Worm (Caenorhabditis elegans) whole organism, early embryonic: ENCODE results near the gene ify-1.

ENCODE experiments used
- B0310.2 ChIP-seq: sonication (generic microtip); optimal IDR thresholded peaks from 2 replicates; lab custom pipeline; 2016; ENCODE audit warnings: mild to moderate bottlenecking, missing genetic modification characterization, missing compliant biosample characterization
- F13C5.2 ChIP-seq: sonication (generic microtip); optimal IDR thresholded peaks from 2 replicates; lab custom pipeline; 2017; ENCODE audit warnings: mild to moderate bottlenecking, missing genetic modification characterization, inconsistent platforms, missing compliant biosample characterization
- aly-1 ChIP-seq: sonication (generic microtip); optimal IDR thresholded peaks from 2 replicates; lab custom pipeline; 2016; ENCODE audit warnings: missing genetic modification characterization, missing compliant biosample characterization
- ama-1 ChIP-seq: fragments of 150-350 bp; optimal IDR thresholded peaks from 2 replicates; lab custom pipeline; 2014
- ceh-13 ChIP-seq: fragments of 200-800 bp; sonication (Bioruptor generic); optimal IDR thresholded peaks from 2 replicates; lab custom pipeline; 2018; ENCODE audit warnings: mild to moderate bottlenecking, missing genetic modification characterization, missing compliant biosample characterization
- ceh-36 ChIP-seq: sonication (generic microtip); optimal IDR thresholded peaks from 2 replicates; lab custom pipeline; 2016; ENCODE audit warnings: missing genetic modification characterization, inconsistent platforms, missing compliant biosample characterization
- ets-7 ChIP-seq: sonication (generic microtip); optimal IDR thresholded peaks from 2 replicates; lab custom pipeline; 2016; ENCODE audit warnings: missing genotype, missing genetic modification characterization, missing compliant biosample characterization
- flt-1 ChIP-seq: fragments of 200-800 bp; sonication (Bioruptor generic); IDR thresholded peaks from 2 replicates; pipeline ENCODE4 v1.3.6; 2022; ENCODE audit warnings: missing genetic modification characterization, missing compliant biosample characterization
- hmbx-1 ChIP-seq: sonication (generic microtip); optimal IDR thresholded peaks from 2 replicates; lab custom pipeline; 2016; ENCODE audit warnings: mild to moderate bottlenecking, missing genetic modification characterization, missing compliant biosample characterization
- hmg-4 ChIP-seq: fragments of 200-800 bp; sonication (Bioruptor generic); optimal IDR thresholded peaks from 2 replicates; lab custom pipeline; 2018; ENCODE audit warnings: mild to moderate bottlenecking, missing genetic modification characterization, missing compliant biosample characterization
- hnd-1 ChIP-seq: sonication (generic microtip); optimal IDR thresholded peaks from 2 replicates; lab custom pipeline; 2016; ENCODE audit warnings: missing genetic modification characterization, missing compliant biosample characterization
- pes-1 ChIP-seq: fragments of 200-800 bp; sonication (Bioruptor generic); IDR thresholded peaks from 2 replicates; pipeline ENCODE4 v1.3.6; 2022; ENCODE audit warnings: missing genetic modification reagents, missing genetic modification characterization, missing compliant biosample characterization
- scrt-1 ChIP-seq: fragments of 200-800 bp; sonication (Bioruptor generic); IDR thresholded peaks from 2 replicates; pipeline ENCODE4 v1.3.6; 2022; ENCODE audit warnings: missing genetic modification characterization, missing compliant biosample characterization
- sea-1 ChIP-seq: fragments of 200-800 bp; sonication (Bioruptor generic); conservative IDR thresholded peaks from 2 replicates; pipeline ENCODE4 v1.3.6; 2022; ENCODE audit warnings: missing genetic modification characterization, missing compliant biosample characterization
- tbx-11 ChIP-seq: fragments of 200-800 bp; sonication (Bioruptor generic); IDR thresholded peaks from 2 replicates; pipeline ENCODE4 v1.3.6; 2022; ENCODE audit warnings: missing genetic modification characterization, missing compliant biosample characterization
- tbx-37 ChIP-seq: fragments of 200-800 bp; sonication (Bioruptor generic); conservative IDR thresholded peaks from 2 replicates; pipeline ENCODE4 v1.3.6; 2022; ENCODE audit warnings: missing genetic modification reagents, missing genetic modification characterization, missing compliant biosample characterization
- tra-4 ChIP-seq: sonication (generic microtip); optimal IDR thresholded peaks from 2 replicates; lab custom pipeline; 2017; ENCODE audit warnings: missing genetic modification characterization, missing compliant biosample characterization

ify-1 gene

DNA sequence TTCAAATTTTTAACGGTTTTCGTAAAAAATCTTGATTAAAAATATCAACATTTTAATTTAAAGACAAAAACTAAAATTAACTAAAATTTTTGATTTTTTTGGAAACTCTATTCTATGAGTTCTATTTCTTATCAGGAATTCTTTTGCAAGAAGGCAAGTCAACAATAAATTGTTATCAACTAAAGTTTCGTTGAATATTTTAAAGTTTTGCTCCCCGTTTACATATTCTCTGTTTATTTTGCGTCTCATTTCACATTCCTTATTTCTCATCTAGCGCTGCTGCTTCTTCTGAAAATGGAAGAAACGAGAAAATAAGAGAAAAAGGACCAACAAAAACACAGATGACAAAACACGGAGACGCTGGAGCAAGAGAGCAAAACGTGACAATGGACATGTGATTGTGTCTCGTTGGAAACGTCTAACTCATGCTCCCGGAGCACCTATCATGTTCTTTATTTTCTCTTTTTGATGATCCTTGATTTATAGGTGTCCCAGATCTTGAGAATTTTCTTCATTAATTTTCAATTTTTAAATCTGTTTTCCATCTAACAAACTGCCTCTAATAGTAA lies 34.4 kb downstream of the ify-1 start:
- TF ChIP-seq pes-1 (no peak), flt-1 (GFP tag; lab: Robert Waterston, UW) (no peak), ama-1 (lab: Kevin White, UChicago) (no peak), tbx-11 (no peak), sea-1 (GFP tag; lab: Robert Waterston, UW) (no peak), hmg-4 (GFP tag; lab: Kevin White, UChicago) (no peak), aly-1 (tag; lab: Kevin White, UChicago) (no peak), hmbx-1 (tag; lab: Kevin White, UChicago) (no peak), hnd-1 (tag; lab: Kevin White, UChicago) (no peak), B0310.2 (no peak), tra-4 (no peak), ets-7 (no peak), ceh-13 (GFP tag; lab: Kevin White, UChicago) (no peak), ceh-36 (no peak), F13C5.2 (tag; lab: Kevin White, UChicago) (no peak), tbx-37 (GFP tag; lab: Robert Waterston, UW) (no peak), scrt-1 (GFP tag; lab: Robert Waterston, UW) (no peak)

DNA sequence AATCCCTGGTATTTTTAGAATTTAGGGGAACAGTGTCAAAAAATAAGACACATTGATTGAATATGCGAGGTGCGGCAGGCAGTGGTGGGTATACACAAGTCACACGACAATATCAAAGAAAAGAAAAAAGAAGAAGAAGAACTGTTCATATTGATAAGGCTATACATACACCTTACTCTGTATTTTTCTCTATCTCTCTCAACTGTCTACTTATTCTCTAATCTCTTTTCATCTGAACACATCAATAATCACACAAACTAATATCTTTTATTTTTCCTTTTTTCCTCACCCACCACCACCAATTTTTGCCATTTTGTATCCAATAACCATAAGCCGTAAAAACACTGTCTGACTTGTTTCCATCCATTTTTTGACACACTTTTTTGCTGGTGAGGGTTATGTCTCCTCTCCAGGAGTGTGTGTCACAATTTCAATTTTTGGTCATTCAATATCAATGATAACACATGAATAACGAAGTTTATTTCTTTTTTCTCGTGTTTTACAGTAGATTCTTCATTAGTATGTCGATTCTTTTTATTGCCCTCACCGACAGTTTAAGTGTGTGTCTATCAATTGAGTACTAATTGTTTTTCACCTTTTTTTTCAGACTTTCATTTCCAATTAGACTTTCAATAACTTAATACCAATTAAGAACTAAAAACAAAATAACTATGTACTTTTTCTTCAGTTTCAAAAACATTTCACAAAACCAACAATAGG lies 35.4 kb downstream of the ify-1 start:
- no peak for TF ChIP-seq tbx-37 (GFP tag; lab: Robert Waterston, UW)
- no peak for TF ChIP-seq ceh-13 (GFP tag; lab: Kevin White, UChicago)
- TF ChIP-seq B0310.2: no peak
- TF ChIP-seq hmg-4 (GFP tag; lab: Kevin White, UChicago): no peak
- no peak for TF ChIP-seq tbx-11
- no peak for TF ChIP-seq ceh-36

DNA sequence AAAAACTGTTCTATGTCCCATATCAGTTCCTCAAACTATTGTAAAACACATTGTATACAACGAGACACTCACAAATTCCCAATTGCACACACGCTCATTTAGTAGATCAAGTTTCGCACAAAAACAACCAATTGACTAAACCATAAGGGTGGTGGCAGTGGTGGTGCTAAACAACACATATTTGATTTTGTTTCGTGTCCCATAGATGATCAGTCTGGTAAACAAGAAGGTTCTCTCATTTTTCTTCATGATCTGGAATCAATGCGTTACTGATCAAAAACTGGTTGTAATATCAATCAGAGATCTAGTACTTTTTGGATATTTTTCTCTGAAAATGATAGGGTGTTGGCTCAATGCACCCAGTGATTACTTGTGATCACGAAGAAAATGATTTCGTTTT lies 36.4 kb downstream of the ify-1 start:
- TF ChIP-seq hmg-4 (GFP tag; lab: Kevin White, UChicago): no peak
- TF ChIP-seq scrt-1 (GFP tag; lab: Robert Waterston, UW): no peak
- no peak for TF ChIP-seq ceh-13 (GFP tag; lab: Kevin White, UChicago)
- TF ChIP-seq sea-1 (GFP tag; lab: Robert Waterston, UW): no peak
- no peak for TF ChIP-seq ceh-36
- TF ChIP-seq hnd-1 (tag; lab: Kevin White, UChicago): no peak

DNA sequence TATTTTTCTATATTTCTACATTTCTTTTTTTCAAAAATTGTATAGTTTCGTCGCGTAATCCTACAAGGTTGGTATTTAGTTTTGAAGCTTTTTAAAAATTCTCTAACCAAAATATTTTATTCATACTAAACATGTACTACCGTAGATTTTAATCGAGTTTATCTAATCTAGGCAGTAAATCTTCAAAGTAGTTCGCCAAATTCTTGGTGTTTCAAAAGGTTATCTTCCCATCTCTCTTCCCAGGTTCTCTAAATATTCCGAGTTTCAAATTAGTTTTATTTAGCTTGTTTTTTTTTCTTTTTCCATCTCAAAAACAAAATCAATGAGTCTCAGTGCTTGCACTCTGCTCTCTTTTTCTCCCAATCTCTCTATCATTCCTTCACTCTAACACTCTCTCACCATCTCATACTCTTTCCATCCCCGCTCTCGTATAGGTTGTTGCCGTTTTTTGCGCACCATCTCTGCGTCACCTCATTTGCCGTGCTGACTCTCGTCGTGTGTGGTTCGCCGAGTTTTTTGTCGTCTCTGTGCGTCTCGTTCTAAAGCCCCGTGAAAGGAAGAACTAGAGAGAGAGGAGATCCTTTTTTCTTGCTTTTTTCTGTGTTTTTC lies 37.9 kb downstream of the ify-1 start:
- TF ChIP-seq hmg-4 (GFP tag; lab: Kevin White, UChicago): peak; percentile 46
- TF ChIP-seq tbx-37 (GFP tag; lab: Robert Waterston, UW): no peak
- TF ChIP-seq aly-1 (tag; lab: Kevin White, UChicago): peak; percentile 42

DNA sequence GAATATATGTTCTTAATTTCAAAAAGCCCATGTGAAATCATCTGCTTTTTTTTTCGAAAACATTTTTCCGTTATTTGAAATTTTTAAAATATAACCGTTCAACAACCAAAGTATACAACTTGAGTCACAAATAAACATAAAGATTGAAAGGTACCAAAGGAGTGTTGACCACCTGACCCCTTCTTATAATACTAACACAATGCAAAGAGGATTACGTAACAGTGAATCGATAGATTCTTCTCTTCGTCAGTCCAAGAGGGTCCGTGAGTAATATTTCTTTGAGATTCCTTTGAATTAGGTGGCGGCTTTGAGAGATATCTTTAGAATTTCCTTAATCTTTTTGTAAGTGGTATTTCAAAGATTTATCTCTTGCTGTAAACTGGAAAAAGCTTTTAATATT lies 38.8 kb downstream of the ify-1 start:
- no peak for TF ChIP-seq hnd-1 (tag; lab: Kevin White, UChicago)
- TF ChIP-seq ceh-36: no peak
- no peak for TF ChIP-seq hmbx-1 (tag; lab: Kevin White, UChicago)
- no peak for TF ChIP-seq tbx-37 (GFP tag; lab: Robert Waterston, UW)
- no peak for TF ChIP-seq tbx-11
- TF ChIP-seq ama-1 (lab: Kevin White, UChicago): no peak
- TF ChIP-seq sea-1 (GFP tag; lab: Robert Waterston, UW): no peak
- TF ChIP-seq hmg-4 (GFP tag; lab: Kevin White, UChicago): no peak
- no peak for TF ChIP-seq B0310.2

DNA sequence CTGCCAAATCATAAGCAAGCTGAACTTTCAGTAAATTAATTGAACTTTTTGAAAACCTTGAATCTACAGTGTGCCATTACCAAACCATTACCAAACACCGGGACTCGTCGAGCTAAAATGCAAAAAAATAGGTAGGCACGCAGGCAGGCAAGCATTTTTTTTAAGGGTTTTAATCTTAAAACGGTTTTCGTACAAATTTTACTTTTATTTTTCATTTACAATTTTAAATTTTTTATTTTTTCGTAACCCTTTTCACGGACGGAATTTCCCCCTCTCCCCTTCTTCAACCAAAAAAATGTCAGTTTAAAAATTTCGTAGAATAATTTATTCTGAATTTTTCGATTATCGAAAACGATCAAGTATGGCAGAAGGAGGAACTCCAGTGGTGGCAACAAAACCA lies 40.6 kb downstream of the ify-1 start, which contains the start of gene F59A6.2:
Gene F59A6.2 (plus strand): TSS at position 301 of the 400 bp plus-strand sequence.
- TF ChIP-seq scrt-1 (GFP tag; lab: Robert Waterston, UW) (no peak), ama-1 (lab: Kevin White, UChicago) (no peak)

DNA sequence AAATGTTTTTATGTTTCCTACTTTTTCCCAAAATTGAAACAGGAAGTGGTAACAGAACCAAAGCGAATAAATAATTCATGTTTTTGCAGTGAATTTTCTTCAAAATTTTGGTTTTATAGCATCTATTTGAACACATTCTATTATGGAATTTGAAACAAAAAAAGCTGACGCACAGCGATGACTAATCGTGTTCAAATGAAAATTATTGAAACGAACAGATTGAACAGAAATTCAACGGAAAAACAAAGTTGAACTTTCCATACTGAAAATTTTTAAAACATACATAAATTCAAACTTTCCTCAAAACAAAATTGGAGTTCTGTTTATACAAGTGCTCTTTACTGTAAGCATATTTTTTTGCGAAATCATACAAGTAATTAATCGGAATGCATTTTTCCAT lies 43.0 kb downstream of the ify-1 start, which contains the start of gene F59A6.12:
Gene F59A6.12 (minus strand): TSS at position 101 of the 400 bp plus-strand sequence.
- TF ChIP-seq scrt-1 (GFP tag; lab: Robert Waterston, UW): no peak
- no peak for TF ChIP-seq flt-1 (GFP tag; lab: Robert Waterston, UW)
- TF ChIP-seq aly-1 (tag; lab: Kevin White, UChicago): no peak
- no peak for TF ChIP-seq hnd-1 (tag; lab: Kevin White, UChicago)
- TF ChIP-seq ceh-13 (GFP tag; lab: Kevin White, UChicago): no peak
- no peak for TF ChIP-seq sea-1 (GFP tag; lab: Robert Waterston, UW)
- no peak for TF ChIP-seq F13C5.2 (tag; lab: Kevin White, UChicago)
- TF ChIP-seq B0310.2: no peak
- no peak for TF ChIP-seq hmbx-1 (tag; lab: Kevin White, UChicago)
- no peak for TF ChIP-seq tra-4
- TF ChIP-seq ets-7: no peak
- no peak for TF ChIP-seq tbx-37 (GFP tag; lab: Robert Waterston, UW)
- no peak for TF ChIP-seq tbx-11
- TF ChIP-seq ama-1 (lab: Kevin White, UChicago): no peak
- TF ChIP-seq pes-1: no peak
- TF ChIP-seq hmg-4 (GFP tag; lab: Kevin White, UChicago): no peak
- TF ChIP-seq ceh-36: no peak

DNA sequence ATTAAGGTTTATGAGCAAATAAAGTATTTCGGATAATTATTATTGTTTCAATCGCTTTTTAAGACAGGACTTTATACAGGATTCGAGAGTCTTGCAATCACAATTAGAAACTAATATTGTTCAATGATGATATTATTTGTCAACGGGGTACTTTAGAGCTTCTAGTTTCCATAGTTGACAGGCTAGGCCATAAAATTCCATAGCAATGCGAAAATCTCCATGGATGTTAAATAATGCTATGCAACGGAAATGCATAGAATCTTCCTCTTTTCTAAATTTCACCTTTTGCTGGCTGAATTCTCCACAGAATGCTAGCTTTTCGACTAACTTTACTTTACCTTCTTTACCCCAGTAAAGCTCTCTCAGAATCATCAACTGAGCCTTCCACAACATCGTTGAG lies 46.9 kb downstream of the ify-1 start, which contains the start of gene F59A6.3:
Gene F59A6.3 (plus strand): TSS at position 301 of the 400 bp plus-strand sequence.
- no peak for TF ChIP-seq pes-1
- TF ChIP-seq hmg-4 (GFP tag; lab: Kevin White, UChicago): no peak
- no peak for TF ChIP-seq hnd-1 (tag; lab: Kevin White, UChicago)
- no peak for TF ChIP-seq B0310.2
- no peak for TF ChIP-seq flt-1 (GFP tag; lab: Robert Waterston, UW)
- TF ChIP-seq ama-1 (lab: Kevin White, UChicago): no peak
- TF ChIP-seq aly-1 (tag; lab: Kevin White, UChicago): no peak
- TF ChIP-seq hmbx-1 (tag; lab: Kevin White, UChicago): no peak
- TF ChIP-seq F13C5.2 (tag; lab: Kevin White, UChicago): no peak
- TF ChIP-seq tra-4: no peak
- no peak for TF ChIP-seq sea-1 (GFP tag; lab: Robert Waterston, UW)
- no peak for TF ChIP-seq ceh-36
- TF ChIP-seq tbx-37 (GFP tag; lab: Robert Waterston, UW): no peak
